Fruit fly (Drosophila melanogaster): ENCODE data around the gene CG8028.

DNA sequence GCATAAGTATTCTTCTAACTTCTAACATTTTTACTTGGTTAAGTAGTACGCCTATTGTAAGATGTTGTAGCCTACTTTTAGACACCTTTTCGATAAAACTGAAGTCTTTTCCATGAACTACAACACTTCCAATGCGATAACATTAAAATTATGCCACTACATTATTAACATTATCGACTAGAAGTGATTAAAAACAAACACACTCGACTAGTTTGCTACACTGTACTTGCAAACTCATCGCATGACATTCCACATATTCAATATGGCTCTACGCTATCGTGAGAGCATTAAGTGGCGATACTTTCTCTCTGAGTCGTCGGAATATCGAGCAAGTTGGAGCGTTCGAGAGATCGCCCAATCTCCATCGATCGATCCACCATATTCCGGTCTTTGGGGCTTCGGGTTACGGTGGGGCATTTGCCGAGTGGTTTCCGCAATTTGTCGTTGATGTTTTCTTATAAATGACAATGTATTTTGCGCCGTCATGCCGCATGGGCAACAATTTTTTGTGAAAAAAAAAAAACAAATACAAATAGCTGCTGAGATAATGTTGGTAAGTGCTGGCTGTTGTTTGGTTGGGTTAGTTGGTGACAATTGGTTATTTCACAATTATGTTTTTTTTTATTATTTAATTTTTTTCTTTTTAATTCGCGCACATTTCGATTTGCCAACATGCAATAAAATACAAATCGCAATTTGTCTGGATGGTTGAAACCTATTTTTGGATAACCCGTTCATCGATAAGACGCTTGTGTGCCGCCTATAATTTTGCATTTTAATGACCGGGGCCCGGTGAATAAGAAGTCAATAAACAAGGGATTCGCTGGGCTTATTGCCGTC is 35.5 kb upstream of the CG8028 start:
- TF ChIP-seq Myc (optimal IDR thresholded peaks at IDR 0.05) = no peak
- no peak for TF ChIP-seq insv (optimal IDR thresholded peaks at IDR 0.05)
- TF ChIP-seq psq (optimal IDR thresholded peaks at IDR 0.05) = no peak
- no peak for TF ChIP-seq h (optimal IDR thresholded peaks at IDR 0.05)
- no peak for TF ChIP-seq Sin3A (optimal IDR thresholded peaks at IDR 0.05)
- TF ChIP-seq ttk (optimal IDR thresholded peaks at IDR 0.05) = no peak
